Worm (Caenorhabditis elegans) whole organism, young adult: ENCODE data around the gene emb-1.

Experiments
- B0019.2 ChIP-seq: fragments of 200-800 bp; sonication (Bioruptor generic); conservative IDR thresholded peaks from 2 replicates; pipeline ENCODE4 v1.3.6; 2022; ENCODE audit warnings: missing genetic modification reagents, missing genetic modification characterization, missing compliant biosample characterization
- B0336.3 ChIP-seq: fragments of 200-800 bp; sonication (Bioruptor generic); IDR thresholded peaks from 2 replicates; pipeline ENCODE4 v1.3.6; 2022; ENCODE audit warnings: missing genetic modification characterization, missing compliant biosample characterization
- C06A6.2 ChIP-seq: fragments of 200-800 bp; sonication (Bioruptor generic); conservative IDR thresholded peaks from 2 replicates; pipeline ENCODE4 v1.3.6; 2022; ENCODE audit warnings: missing genetic modification characterization, missing compliant biosample characterization
- D2030.7 ChIP-seq: fragments of 200-800 bp; sonication (Bioruptor generic); IDR thresholded peaks from 2 replicates; pipeline ENCODE4 v1.3.6; 2022; ENCODE audit warnings: missing genetic modification reagents, missing genetic modification characterization, missing compliant biosample characterization
- F10E7.11 ChIP-seq: sonication (generic microtip); optimal IDR thresholded peaks from 2 replicates; lab custom pipeline; 2017; ENCODE audit warnings: mild to moderate bottlenecking, missing genetic modification characterization, moderate library complexity, missing compliant biosample characterization
- F22D6.2 ChIP-seq: sonication (generic microtip); optimal IDR thresholded peaks from 2 replicates; lab custom pipeline; 2016; ENCODE audit warnings: mild to moderate bottlenecking, missing genetic modification characterization, missing compliant biosample characterization
- F23B12.7 ChIP-seq: sonication (generic microtip); optimal IDR thresholded peaks from 2 replicates; lab custom pipeline; 2017; ENCODE audit warnings: missing genetic modification characterization, mild to moderate bottlenecking, missing compliant biosample characterization, antibody characterized with exemption, moderate library complexity; ENCODE audit not compliant: insufficient read depth
- F55B11.4 ChIP-seq: sonication (generic microtip); optimal IDR thresholded peaks from 2 replicates; lab custom pipeline; 2016; ENCODE audit warnings: missing compliant biosample characterization, missing genetic modification characterization, borderline replicate concordance; ENCODE audit not compliant: insufficient read depth
- F57C9.4 ChIP-seq: sonication (generic microtip); optimal IDR thresholded peaks from 2 replicates; lab custom pipeline; 2017; ENCODE audit warnings: mild to moderate bottlenecking, missing genetic modification characterization, missing compliant biosample characterization
- K11D2.4 ChIP-seq: fragments of 200-800 bp; sonication (Bioruptor generic); IDR thresholded peaks from 2 replicates; pipeline ENCODE4 v1.3.6; 2022; ENCODE audit warnings: missing genetic modification reagents, missing genetic modification characterization, missing compliant biosample characterization
- K12H6.12 ChIP-seq: fragments of 200-800 bp; sonication (Bioruptor generic); optimal IDR thresholded peaks from 2 replicates; lab custom pipeline; 2018; ENCODE audit warnings: mild to moderate bottlenecking, missing genetic modification characterization, missing compliant biosample characterization
- T26A5.8 ChIP-seq: sonication (generic microtip); optimal IDR thresholded peaks from 2 replicates; lab custom pipeline; 2016; ENCODE audit warnings: missing genetic modification characterization, missing compliant biosample characterization
- Y53F4B.3 ChIP-seq: fragments of 200-800 bp; sonication (Bioruptor generic); IDR thresholded peaks from 2 replicates; pipeline ENCODE4 v1.3.6; 2022; ENCODE audit warnings: missing genetic modification reagents, missing genetic modification characterization, missing compliant biosample characterization
- Y53G8AR.9 ChIP-seq: fragments of 200-800 bp; sonication (Bioruptor generic); conservative IDR thresholded peaks from 2 replicates; pipeline ENCODE4 v1.3.6; 2022; ENCODE audit warnings: missing genetic modification reagents, missing genetic modification characterization, missing compliant biosample characterization
- Y56A3A.18 ChIP-seq: fragments of 200-800 bp; sonication (Bioruptor generic); IDR thresholded peaks from 2 replicates; pipeline ENCODE4 v1.3.6; 2022; ENCODE audit warnings: missing genetic modification reagents, missing genetic modification characterization, missing compliant biosample characterization
- Y95B8A.8 ChIP-seq: fragments of 200-800 bp; sonication (Bioruptor generic); IDR thresholded peaks from 2 replicates; pipeline ENCODE4 v1.3.6; 2022; ENCODE audit warnings: missing genetic modification reagents, missing genetic modification characterization, missing compliant biosample characterization
- attf-6 ChIP-seq: fragments of 200-800 bp; sonication (Bioruptor generic); IDR thresholded peaks from 2 replicates; pipeline ENCODE4 v1.3.6; 2022; ENCODE audit warnings: missing genetic modification reagents, missing genetic modification characterization, missing compliant biosample characterization
- bed-2 ChIP-seq: fragments of 200-800 bp; sonication (Bioruptor generic); IDR thresholded peaks from 2 replicates; pipeline ENCODE4 v1.3.6; 2022; ENCODE audit warnings: missing genetic modification reagents, missing genetic modification characterization, missing compliant biosample characterization
- ccch-3 ChIP-seq: fragments of 200-800 bp; sonication (Bioruptor generic); optimal IDR thresholded peaks from 2 replicates; lab custom pipeline; 2018; ENCODE audit warnings: mild to moderate bottlenecking, missing genetic modification characterization, missing compliant biosample characterization
- cebp-2 ChIP-seq: fragments of 200-800 bp; sonication (Bioruptor generic); IDR thresholded peaks from 2 replicates; pipeline ENCODE4 v1.3.6; 2022; ENCODE audit warnings: missing genetic modification characterization, missing compliant biosample characterization
- ceh-91 ChIP-seq: fragments of 200-800 bp; sonication (Bioruptor generic); IDR thresholded peaks from 2 replicates; pipeline ENCODE4 v1.3.6; 2022; ENCODE audit warnings: missing genetic modification reagents, missing genetic modification characterization, missing compliant biosample characterization
- dpff-1 ChIP-seq: sonication (generic microtip); optimal IDR thresholded peaks from 2 replicates; lab custom pipeline; 2017; ENCODE audit warnings: mild to moderate bottlenecking, missing genetic modification characterization, missing compliant biosample characterization
- efl-1 ChIP-seq: fragments of 150-350 bp; optimal IDR thresholded peaks from 2 replicates; lab custom pipeline; 2014; ENCODE audit warnings: missing biosample characterization, missing genetic modification reagents, missing genetic modification characterization
- egl-18 ChIP-seq: fragments of 200-800 bp; sonication (Bioruptor generic); IDR thresholded peaks from 2 replicates; pipeline ENCODE4 v1.3.6; 2022; ENCODE audit warnings: missing genetic modification reagents, missing genetic modification characterization, missing compliant biosample characterization
- egrh-3 ChIP-seq: fragments of 200-800 bp; sonication (Bioruptor generic); IDR thresholded peaks from 2 replicates; pipeline ENCODE4 v1.3.6; 2022; ENCODE audit warnings: missing genetic modification reagents, missing genetic modification characterization, missing compliant biosample characterization
- ekl-4 ChIP-seq: fragments of 200-800 bp; sonication (Bioruptor generic); IDR thresholded peaks from 2 replicates; pipeline ENCODE4 v1.3.6; 2022; ENCODE audit warnings: missing genetic modification reagents, missing genetic modification characterization, missing compliant biosample characterization
- him-1 ChIP-seq: sonication (generic microtip); optimal IDR thresholded peaks from 2 replicates; lab custom pipeline; 2016; ENCODE audit warnings: missing genotype, missing genetic modification reagents, missing genetic modification characterization, missing compliant biosample characterization
- hmg-1.2 ChIP-seq: fragments of 200-800 bp; sonication (Bioruptor generic); IDR thresholded peaks from 2 replicates; pipeline ENCODE4 v1.3.6; 2022; ENCODE audit warnings: missing genetic modification reagents, missing genetic modification characterization, missing compliant biosample characterization
- hrde-1 ChIP-seq: sonication (generic microtip); optimal IDR thresholded peaks from 2 replicates; lab custom pipeline; 2016; ENCODE audit warnings: missing genetic modification characterization, mild to moderate bottlenecking, missing compliant biosample characterization, moderate library complexity, missing genotype, missing genetic modification reagents, borderline replicate concordance
- hsf-1 ChIP-seq: fragments of 200-800 bp; sonication (Bioruptor generic); IDR thresholded peaks from 2 replicates; pipeline ENCODE4 v1.3.6; 2022; ENCODE audit warnings: missing genetic modification reagents, missing genetic modification characterization, missing compliant biosample characterization
- let-607 ChIP-seq, 2 experiments: fragments of 200-800 bp in 1 of 2; sonication (Bioruptor generic) in 1 of 2; sonication (generic microtip) in 1 of 2; optimal IDR thresholded peaks; 2 replicates each; lab custom pipeline; 2016 to 2018; ENCODE audit warnings: mild to moderate bottlenecking in 2 of 2, missing compliant biosample characterization in 2 of 2, missing genetic modification characterization in 2 of 2, moderate library complexity in 2 of 2, missing genotype in 1 of 2
- lsl-1 ChIP-seq: fragments of 200-800 bp; sonication (Bioruptor generic); optimal IDR thresholded peaks from 2 replicates; lab custom pipeline; 2018; ENCODE audit warnings: mild to moderate bottlenecking, missing genetic modification characterization, moderate library complexity, missing compliant biosample characterization
- lsy-27 ChIP-seq: sonication (generic microtip); optimal IDR thresholded peaks from 2 replicates; lab custom pipeline; 2017; ENCODE audit warnings: missing genetic modification characterization, mild to moderate bottlenecking, missing compliant biosample characterization, antibody characterized with exemption, missing genotype, borderline replicate concordance; ENCODE audit not compliant: insufficient read depth
- madf-8 ChIP-seq: fragments of 200-800 bp; sonication (Bioruptor generic); conservative IDR thresholded peaks from 2 replicates; pipeline ENCODE4 v1.3.6; 2022; ENCODE audit warnings: missing genetic modification reagents, missing genetic modification characterization, missing compliant biosample characterization
- mxl-1 ChIP-seq: sonication (generic microtip); optimal IDR thresholded peaks from 2 replicates; lab custom pipeline; 2016; ENCODE audit warnings: missing genetic modification characterization, missing compliant biosample characterization
- nfya-1 ChIP-seq: sonication (generic microtip); optimal IDR thresholded peaks from 2 replicates; lab custom pipeline; 2017; ENCODE audit warnings: antibody characterized with exemption, missing compliant biosample characterization, missing genetic modification characterization, borderline replicate concordance; ENCODE audit not compliant: insufficient read depth
- nfya-2 ChIP-seq: fragments of 200-800 bp; sonication (Bioruptor generic); IDR thresholded peaks from 2 replicates; pipeline ENCODE4 v1.3.6; 2022; ENCODE audit warnings: missing genetic modification reagents, missing genetic modification characterization, missing compliant biosample characterization
- nhr-120 ChIP-seq: fragments of 200-800 bp; sonication (Bioruptor generic); IDR thresholded peaks from 2 replicates; pipeline ENCODE4 v1.3.6; 2022; ENCODE audit warnings: missing genetic modification characterization, missing compliant biosample characterization
- rcor-1 ChIP-seq: fragments of 200-800 bp; sonication (Bioruptor generic); IDR thresholded peaks from 2 replicates; pipeline ENCODE4 v1.3.6; 2022; ENCODE audit warnings: missing genetic modification reagents, missing genetic modification characterization, missing compliant biosample characterization
- rec-8 ChIP-seq, 2 experiments: sonication (generic microtip); optimal IDR thresholded peaks; 2 replicates each; lab custom pipeline; 2016; ENCODE audit warnings: mild to moderate bottlenecking in 2 of 2, missing genetic modification characterization in 2 of 2, missing genetic modification reagents in 2 of 2, missing genotype in 2 of 2, missing biosample characterization in 1 of 2, missing compliant biosample characterization in 1 of 2, moderate library complexity in 1 of 2
- sdz-38 ChIP-seq: sonication (generic microtip); optimal IDR thresholded peaks from 2 replicates; lab custom pipeline; 2016; ENCODE audit warnings: missing genotype, missing genetic modification characterization, missing compliant biosample characterization
- snpc-1.1 ChIP-seq: sonication (generic microtip); optimal IDR thresholded peaks from 2 replicates; lab custom pipeline; 2017; ENCODE audit warnings: missing genetic modification characterization, mild to moderate bottlenecking, missing compliant biosample characterization, antibody characterized with exemption, moderate library complexity, missing genotype, missing genetic modification reagents; ENCODE audit not compliant: insufficient read depth
- somi-1 ChIP-seq: fragments of 200-800 bp; sonication (Bioruptor generic); optimal IDR thresholded peaks from 2 replicates; lab custom pipeline; 2018; ENCODE audit warnings: mild to moderate bottlenecking, missing genetic modification characterization, missing compliant biosample characterization
- tlf-1 ChIP-seq: fragments of 200-800 bp; sonication (Bioruptor generic); optimal IDR thresholded peaks from 2 replicates; lab custom pipeline; 2018; ENCODE audit warnings: mild to moderate bottlenecking, missing genetic modification characterization, missing compliant biosample characterization
- unc-62 ChIP-seq: fragments of 150-350 bp; optimal IDR thresholded peaks from 2 replicates; lab custom pipeline; 2014; ENCODE audit warnings: missing biosample characterization, missing genetic modification reagents, missing genetic modification characterization
- zfh-2 ChIP-seq: fragments of 200-800 bp; sonication (Bioruptor generic); conservative IDR thresholded peaks from 2 replicates; pipeline ENCODE4 v1.3.6; 2022; ENCODE audit warnings: missing genetic modification reagents, missing genetic modification characterization, missing compliant biosample characterization
- ztf-26 ChIP-seq: sonication (generic microtip); optimal IDR thresholded peaks from 2 replicates; lab custom pipeline; 2017; ENCODE audit warnings: missing genetic modification characterization, missing compliant biosample characterization
- ztf-3 ChIP-seq: fragments of 200-800 bp; sonication (Bioruptor generic); optimal IDR thresholded peaks from 2 replicates; lab custom pipeline; 2018; ENCODE audit warnings: mild to moderate bottlenecking, missing genetic modification characterization, missing compliant biosample characterization

emb-1 gene

DNA sequence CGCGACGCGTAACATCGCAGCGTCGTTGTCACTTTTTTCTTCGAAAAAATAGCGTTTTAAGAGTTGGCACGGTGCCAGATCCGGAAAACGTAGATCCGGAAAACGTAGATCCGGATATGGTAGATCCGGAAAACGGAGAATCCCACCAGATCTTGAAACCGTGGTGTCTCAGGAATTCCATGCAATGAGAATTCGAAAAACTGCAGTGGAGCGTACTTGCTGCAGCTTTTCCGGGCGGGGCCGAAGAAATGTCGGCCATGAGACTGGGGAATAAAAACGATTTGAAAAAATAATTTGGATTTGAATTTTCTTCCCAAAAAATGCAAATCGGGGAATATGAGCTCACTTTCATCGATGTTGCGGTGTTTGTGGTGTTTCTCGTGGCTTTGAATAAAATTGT is 769 bp upstream of the emb-1 start, which contains the start of gene K10D2.5 (continued):
- TF ChIP-seq F57C9.4 (tag; lab: Kevin White, UChicago) (no peak), K11D2.4 (GFP tag; lab: Robert Waterston, UW) (peak; percentile 94), B0019.2 (GFP tag; lab: Robert Waterston, UW) (peak; percentile 96), bed-2 (peak; percentile 98), madf-8 (GFP tag; lab: Robert Waterston, UW) (peak; percentile 77), nfya-1 (tag; lab: Kevin White, UChicago) (no peak), K12H6.12 (peak; percentile 92), lsl-1 (GFP tag; lab: Kevin White, UChicago) (peak; percentile 77), ztf-26 (tag; lab: Kevin White, UChicago) (peak; percentile 25), somi-1 (GFP tag; lab: Kevin White, UChicago) (peak; percentile 84), ztf-3 (GFP tag; lab: Kevin White, UChicago) (no peak), rec-8 (tag; optimal IDR thresholded peaks at IDR 0.05; lab: Kevin White, UChicago) (peak; percentile 89), Y53F4B.3 (GFP tag; lab: Robert Waterston, UW) (peak; percentile 86), hmg-1.2 (GFP tag; lab: Robert Waterston, UW) (peak; percentile 77), Y53G8AR.9 (GFP tag; lab: Robert Waterston, UW) (peak; percentile 92), efl-1 (GFP tag; lab: Kevin White, UChicago) (peak; percentile 78), egl-18 (GFP tag; lab: Robert Waterston, UW) (no peak), F10E7.11 (no peak), tlf-1 (peak; percentile 81), T26A5.8 (no peak), Y95B8A.8 (GFP tag; lab: Robert Waterston, UW) (peak; percentile 97), him-1 (tag; lab: Kevin White, UChicago) (peak; percentile 8), ekl-4 (GFP tag; lab: Robert Waterston, UW) (peak; percentile 95), egrh-3 (GFP tag; lab: Robert Waterston, UW) (peak; percentile 91), B0336.3 (peak; percentile 86), F22D6.2 (tag; lab: Kevin White, UChicago) (peak; percentile 73), attf-6 (peak; percentile 75), dpff-1 (tag; lab: Kevin White, UChicago) (no peak), nfya-2 (no peak), ccch-3 (peak; percentile 95), zfh-2 (GFP tag; lab: Robert Waterston, UW) (peak; percentile 88), lsy-27 (no peak), hsf-1 (GFP tag; lab: Robert Waterston, UW) (peak; percentile 87), rcor-1 (GFP tag; lab: Robert Waterston, UW) (peak; percentile 96), C06A6.2 (GFP tag; lab: Robert Waterston, UW) (0 out of 2 replicates have a peak, but pooled peaks have one; percentile 50), F23B12.7 (tag; lab: Kevin White, UChicago) (peak; percentile 85), sdz-38 (tag; lab: Kevin White, UChicago) (no peak), D2030.7 (peak; percentile 99), snpc-1.1 (tag; lab: Kevin White, UChicago) (no peak), nhr-120 (GFP tag; lab: Robert Waterston, UW) (0 out of 2 replicates have a peak, but pooled peaks have one; percentile 88), ceh-91 (peak; percentile 97), F55B11.4 (tag; lab: Kevin White, UChicago) (no peak), mxl-1 (tag; lab: Kevin White, UChicago) (peak; percentile 27), Y56A3A.18 (GFP tag; lab: Robert Waterston, UW) (no peak), let-607 (tag; optimal IDR thresholded peaks at IDR 0.05; lab: Kevin White, UChicago) (peak; percentile 20 to 65), cebp-2 (GFP tag; lab: Robert Waterston, UW) (0 out of 2 replicates have a peak, but pooled peaks have one; percentile 17), hrde-1 (tag; lab: Kevin White, UChicago) (peak; percentile 82), unc-62 (GFP tag; lab: Kevin White, UChicago) (no peak)
